Fruit fly (Drosophila melanogaster) S2 (cell line): ENCODE measurements around the gene Pdfr.

Experiments
- CG8478 ChIP-seq: fragments of >200 bp; optimal IDR thresholded peaks from 2 replicates; lab custom pipeline; 2018
- CTCF ChIP-seq, 2 experiments: fragments of >200 bp; optimal IDR thresholded peaks; 2 replicates each; lab custom pipeline; 2018

DNA sequence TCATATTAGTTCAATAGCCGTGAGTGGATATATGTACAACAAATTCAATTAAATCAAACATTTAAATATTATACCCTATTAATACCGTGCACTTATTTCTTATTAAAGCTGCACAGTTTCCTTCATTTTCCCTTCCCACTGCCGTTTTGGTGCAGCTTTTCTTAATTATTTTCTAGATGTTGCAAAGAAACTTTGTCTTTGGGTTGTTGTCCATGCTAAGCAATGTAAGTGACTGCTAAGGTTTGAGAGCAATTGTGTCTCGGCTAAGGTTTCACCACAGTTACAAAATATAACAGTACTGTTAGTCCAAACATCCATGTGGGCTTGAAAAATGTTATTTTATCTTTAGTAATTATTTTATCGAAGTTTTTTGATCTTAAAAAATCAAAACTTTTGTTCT lies 27.6 kb upstream of the Pdfr start:
- TF ChIP-seq CG8478 (lab: Kevin White, UChicago) (no peak), CTCF (optimal IDR thresholded peaks at IDR 0.05; lab: Kevin White, UChicago) (peak in 1 of 2 experiments; percentile 48)
